Worm (Caenorhabditis elegans) whole organism, L3 larva: Measurements from ENCODE around the gene ZC204.17.

Source experiments
- R02D3.7 ChIP-seq: fragments of 150-350 bp; optimal IDR thresholded peaks from 2 replicates; lab custom pipeline; 2014; ENCODE audit warnings: missing biosample characterization, missing genetic modification characterization
- ceh-28 ChIP-seq: fragments of 150-350 bp; optimal IDR thresholded peaks from 2 replicates; lab custom pipeline; 2014; ENCODE audit warnings: missing biosample characterization, missing genetic modification reagents, missing genetic modification characterization
- elt-2 ChIP-seq: sonication (generic microtip); optimal IDR thresholded peaks from 2 replicates; lab custom pipeline; 2016; ENCODE audit warnings: missing genetic modification reagents, mild to moderate bottlenecking, missing genetic modification characterization, missing compliant biosample characterization
- hmg-11 ChIP-seq: sonication (generic microtip); optimal IDR thresholded peaks from 2 replicates; lab custom pipeline; 2016; ENCODE audit warnings: missing genetic modification characterization, missing compliant biosample characterization
- lin-39 ChIP-seq: fragments of 150-350 bp; optimal IDR thresholded peaks from 2 replicates; lab custom pipeline; 2018; ENCODE audit warnings: missing biosample characterization, missing genetic modification reagents, missing genetic modification characterization
- mdl-1 ChIP-seq: fragments of 150-350 bp; optimal IDR thresholded peaks from 2 replicates; lab custom pipeline; 2014; ENCODE audit warnings: missing biosample characterization, missing genetic modification characterization
- nhr-11 ChIP-seq: fragments of 150-350 bp; optimal IDR thresholded peaks from 2 replicates; lab custom pipeline; 2014; ENCODE audit warnings: missing biosample characterization, missing genetic modification characterization
- nhr-77 ChIP-seq: fragments of 150-350 bp; optimal IDR thresholded peaks from 2 replicates; lab custom pipeline; 2014; ENCODE audit warnings: missing biosample characterization, missing genetic modification characterization
- pha-4 ChIP-seq: fragments of 150-350 bp; optimal IDR thresholded peaks from 2 replicates; lab custom pipeline; 2014; ENCODE audit warnings: missing biosample characterization, missing genetic modification reagents, missing genetic modification characterization
- skn-1 ChIP-seq: fragments of 150-350 bp; optimal IDR thresholded peaks from 2 replicates; lab custom pipeline; 2014; ENCODE audit warnings: missing biosample characterization, missing genetic modification characterization
- snpc-4 ChIP-seq: fragments of 150-350 bp; optimal IDR thresholded peaks from 2 replicates; lab custom pipeline; 2014; ENCODE audit warnings: missing biosample characterization, missing genetic modification characterization
- unc-39 ChIP-seq: sonication (generic microtip); optimal IDR thresholded peaks from 4 replicates; lab custom pipeline; 2017; ENCODE audit warnings: missing biosample characterization, missing genetic modification characterization
- zag-1 ChIP-seq: fragments of 150-350 bp; optimal IDR thresholded peaks from 2 replicates; lab custom pipeline; 2014; ENCODE audit warnings: missing biosample characterization, missing genetic modification characterization

DNA sequence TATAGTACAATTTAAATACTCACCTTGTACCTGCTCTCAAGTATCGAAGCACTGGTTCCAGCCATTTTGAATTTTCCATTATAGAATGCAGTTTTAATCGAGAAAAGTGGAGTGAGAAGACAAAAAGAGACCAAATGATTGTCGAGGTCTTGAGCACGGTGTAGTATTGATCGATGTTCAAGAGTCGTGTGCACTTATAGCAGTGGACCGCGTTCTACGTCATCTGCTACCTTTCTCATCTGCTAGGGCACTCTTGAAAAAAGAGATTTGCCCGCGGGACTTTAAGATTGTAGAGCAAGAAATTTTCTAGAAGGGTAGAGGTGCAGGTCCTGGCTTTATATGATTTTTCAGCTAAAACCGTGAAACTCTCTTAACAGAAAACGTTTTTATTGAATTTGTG, 46.7 kb upstream of the ZC204.17 start, which contains the start of gene fbxc-21:
- no peak for TF ChIP-seq pha-4 (tag; lab: Kevin White, UChicago)
- no peak for TF ChIP-seq nhr-77 (tag; lab: Kevin White, UChicago)
- TF ChIP-seq unc-39 (tag; lab: Kevin White, UChicago) = no peak
- no peak for TF ChIP-seq nhr-11 (tag; lab: Kevin White, UChicago)
- TF ChIP-seq R02D3.7 = no peak
- TF ChIP-seq mdl-1 = no peak
- no peak for TF ChIP-seq snpc-4
- no peak for TF ChIP-seq hmg-11
- no peak for TF ChIP-seq lin-39 (tag; lab: Kevin White, UChicago)
- TF ChIP-seq zag-1 (tag; lab: Kevin White, UChicago) = no peak
- TF ChIP-seq elt-2 (tag; lab: Kevin White, UChicago) = no peak
- no peak for TF ChIP-seq ceh-28 (tag; lab: Kevin White, UChicago)
- no peak for TF ChIP-seq skn-1
